Fruit fly (Drosophila melanogaster) whole organism, wandering third instar larva: ENCODE data around the gene Sfp84E.

Experiments
- Abd-B ChIP-seq: fragments of >200 bp; optimal IDR thresholded peaks from 2 replicates; lab custom pipeline; 2017; ENCODE audit warnings: missing biosample characterization, missing genetic modification characterization
- CG32264 ChIP-seq: fragments of 200-800 bp; sonication (Bioruptor generic); optimal IDR thresholded peaks from 2 replicates; lab custom pipeline; 2016; ENCODE audit warnings: missing biosample characterization, missing genetic modification characterization
- CG9705 ChIP-seq: fragments of 200-800 bp; sonication (Bioruptor generic); optimal IDR thresholded peaks from 2 replicates; lab custom pipeline; 2018; ENCODE audit warnings: missing biosample characterization, mild to moderate bottlenecking, missing genetic modification characterization
- CrebA ChIP-seq: fragments of 200-800 bp; sonication (Bioruptor generic); optimal IDR thresholded peaks from 2 replicates; lab custom pipeline; 2016; ENCODE audit warnings: missing biosample characterization, mild to moderate bottlenecking, missing genetic modification characterization, borderline replicate concordance
- Dfd ChIP-seq: fragments of >200 bp; optimal IDR thresholded peaks from 2 replicates; lab custom pipeline; 2017; ENCODE audit warnings: missing biosample characterization, missing genetic modification characterization
- Dif ChIP-seq: fragments of 200-275, 200-300 bp; sonication (Bioruptor generic); optimal IDR thresholded peaks from 2 replicates; lab custom pipeline; 2018; ENCODE audit warnings: missing biosample characterization, missing genetic modification characterization; ENCODE audit not compliant: partially characterized antibody
- GATAd ChIP-seq: sonication (Bioruptor generic); optimal IDR thresholded peaks from 2 replicates; lab custom pipeline; 2016; ENCODE audit warnings: missing biosample characterization, missing genetic modification characterization
- HLH106 ChIP-seq: fragments of 200-800 bp; optimal IDR thresholded peaks from 3 replicates; lab custom pipeline; 2019; ENCODE audit warnings: missing biosample characterization, mild to moderate bottlenecking, missing genetic modification characterization, moderate library complexity
- Hnf4 ChIP-seq: fragments of 200-800 bp; sonication (Bioruptor generic); optimal IDR thresholded peaks from 2 replicates; lab custom pipeline; 2016; ENCODE audit warnings: missing biosample characterization, mild to moderate bottlenecking, missing genetic modification characterization
- Hr78 ChIP-seq: fragments of >200 bp; optimal IDR thresholded peaks from 2 replicates; lab custom pipeline; 2017; ENCODE audit warnings: missing biosample characterization, missing genetic modification characterization
- Hr83 ChIP-seq: fragments of 200-300 bp; sonication (Bioruptor generic); optimal IDR thresholded peaks from 2 replicates; lab custom pipeline; 2016; ENCODE audit warnings: missing biosample characterization, mild to moderate bottlenecking, missing genetic modification characterization, moderate library complexity; ENCODE audit not compliant: poor library complexity, severe bottlenecking
- Jra ChIP-seq: sonication (Bioruptor generic); optimal IDR thresholded peaks from 2 replicates; lab custom pipeline; 2016; ENCODE audit warnings: missing biosample characterization, missing genetic modification characterization
- Mio ChIP-seq: sonication (Bioruptor generic); optimal IDR thresholded peaks from 2 replicates; lab custom pipeline; 2016; ENCODE audit warnings: missing biosample characterization, missing genetic modification characterization
- Myc ChIP-seq: fragments of >200 bp; optimal IDR thresholded peaks from 2 replicates; lab custom pipeline; 2017
- N ChIP-seq: fragments of >200 bp; optimal IDR thresholded peaks from 2 replicates; lab custom pipeline; 2018; ENCODE audit warnings: missing biosample characterization, missing external identifiers, missing genetic modification characterization
- OdsH ChIP-seq: fragments of 200-800 bp; sonication (Bioruptor generic); optimal IDR thresholded peaks from 2 replicates; lab custom pipeline; 2016; ENCODE audit warnings: missing biosample characterization, mild to moderate bottlenecking, missing genetic modification characterization
- Rel ChIP-seq, 2 experiments: fragments of 200-800 bp; sonication (Bioruptor generic) in 1 of 2; optimal IDR thresholded peaks; 2 replicates in 1 of 2; 3 replicates in 1 of 2; lab custom pipeline; 2016 to 2019; ENCODE audit warnings: mild to moderate bottlenecking in 2 of 2, missing biosample characterization in 2 of 2, missing genetic modification characterization in 2 of 2, moderate library complexity in 1 of 2
- Sp1 ChIP-seq: fragments of 200-800 bp; sonication (Bioruptor generic); optimal IDR thresholded peaks from 3 replicates; lab custom pipeline; 2019; ENCODE audit warnings: missing biosample characterization, mild to moderate bottlenecking, missing genetic modification characterization, moderate library complexity
- Vsx2 ChIP-seq: fragments of 200-300, 225-300 bp; sonication (Bioruptor generic); optimal IDR thresholded peaks from 2 replicates; lab custom pipeline; 2018; ENCODE audit warnings: missing biosample characterization, missing genetic modification characterization; ENCODE audit not compliant: partially characterized antibody
- br ChIP-seq: fragments of 200-800 bp; sonication (Bioruptor generic); optimal IDR thresholded peaks from 2 replicates; lab custom pipeline; 2016; ENCODE audit warnings: missing biosample characterization, missing genetic modification characterization
- brk ChIP-seq: fragments of 200-800 bp; sonication (Bioruptor generic); optimal IDR thresholded peaks from 2 replicates; lab custom pipeline; 2016; ENCODE audit warnings: missing biosample characterization, mild to moderate bottlenecking, missing genetic modification characterization
- dl ChIP-seq, 2 experiments: fragments of 175-275, 200-275 bp in 1 of 2; fragments of 200-275 bp in 1 of 2; sonication (Bioruptor generic); optimal IDR thresholded peaks; lab custom pipeline; 2018; ENCODE audit warnings: mild to moderate bottlenecking in 2 of 2, missing biosample characterization in 2 of 2, missing genetic modification characterization in 2 of 2, moderate library complexity in 2 of 2; ENCODE audit not compliant: partially characterized antibody in 2 of 2, insufficient read depth in 1 of 2
- dmrt93B ChIP-seq: fragments of 200-800 bp; sonication (Bioruptor generic); optimal IDR thresholded peaks from 2 replicates; lab custom pipeline; 2018; ENCODE audit warnings: missing biosample characterization, mild to moderate bottlenecking, missing genetic modification characterization
- dsf ChIP-seq: sonication (Bioruptor generic); optimal IDR thresholded peaks from 2 replicates; lab custom pipeline; 2016; ENCODE audit warnings: missing biosample characterization, missing genetic modification characterization, borderline replicate concordance
- ey ChIP-seq: fragments of 200-800 bp; sonication (Bioruptor generic); optimal IDR thresholded peaks from 2 replicates; lab custom pipeline; 2016; ENCODE audit warnings: missing biosample characterization, missing genetic modification characterization
- foxo ChIP-seq, 2 experiments: fragments of 200-800 bp; sonication (Bioruptor generic); optimal IDR thresholded peaks; 2 replicates in 1 of 2; 3 replicates in 1 of 2; lab custom pipeline; 2016 to 2017; ENCODE audit warnings: missing biosample characterization in 2 of 2, missing genetic modification characterization in 2 of 2
- fru ChIP-seq: fragments of 200-800 bp; sonication (Bioruptor generic); optimal IDR thresholded peaks from 3 replicates; lab custom pipeline; 2016; ENCODE audit warnings: missing biosample characterization, mild to moderate bottlenecking, missing genetic modification characterization
- h ChIP-seq: fragments of 200-800 bp; sonication (Bioruptor generic); optimal IDR thresholded peaks from 3 replicates; lab custom pipeline; 2016; ENCODE audit warnings: missing biosample characterization, mild to moderate bottlenecking, missing genetic modification characterization
- jim ChIP-seq: fragments of 175-275, 200-325 bp; sonication (Bioruptor generic); optimal IDR thresholded peaks from 2 replicates; lab custom pipeline; 2016; ENCODE audit warnings: missing biosample characterization, mild to moderate bottlenecking, missing genetic modification characterization
- pan ChIP-seq: fragments of >200 bp; optimal IDR thresholded peaks from 2 replicates; lab custom pipeline; 2017
- psq ChIP-seq: fragments of 200-800 bp; sonication (Bioruptor generic); optimal IDR thresholded peaks from 3 replicates; lab custom pipeline; 2017; ENCODE audit warnings: missing biosample characterization, mild to moderate bottlenecking, missing genetic modification characterization, moderate library complexity
- rgr ChIP-seq: fragments of 200-800 bp; sonication (Bioruptor generic); optimal IDR thresholded peaks from 3 replicates; lab custom pipeline; 2016; ENCODE audit warnings: missing biosample characterization, mild to moderate bottlenecking, missing genetic modification characterization
- sage ChIP-seq: fragments of 200-800 bp; sonication (Bioruptor generic); optimal IDR thresholded peaks from 2 replicates; lab custom pipeline; 2016; ENCODE audit warnings: missing biosample characterization, mild to moderate bottlenecking, missing genetic modification characterization
- sv ChIP-seq: fragments of 200-800 bp; sonication (Bioruptor generic); optimal IDR thresholded peaks from 3 replicates; lab custom pipeline; 2016; ENCODE audit warnings: missing biosample characterization, missing genetic modification characterization
- usp ChIP-seq: fragments of >200 bp; optimal IDR thresholded peaks from 2 replicates; lab custom pipeline; 2017; ENCODE audit warnings: missing biosample characterization, missing genetic modification characterization
- woc ChIP-seq: sonication (Bioruptor generic); optimal IDR thresholded peaks from 2 replicates; lab custom pipeline; 2016; ENCODE audit warnings: missing biosample characterization, mild to moderate bottlenecking, missing genetic modification characterization

Sfp84E gene

dm6 chr3R:7980222-7980621 lies at the start of gene Sfp84E:
Gene Sfp84E, minus strand, starts transcription at chr3R:7980322.
- TF ChIP-seq Dif (GFP tag; lab: Kevin White, UChicago) (no peak), HLH106 (tag; lab: Kevin White, UChicago) (no peak), psq (no peak), Vsx2 (GFP tag; lab: Kevin White, UChicago) (no peak), Abd-B (GFP tag; lab: Kevin White, UChicago) (no peak), CrebA (no peak), dl (GFP tag; optimal IDR thresholded peaks at IDR 0.05; lab: Kevin White, UChicago; ENCODE audit: insufficient read depth in 1 of 2, partially characterized antibody in 2 of 2) (no peak), Hr83 (GFP tag; lab: Kevin White, UChicago) (no peak), CG9705 (GFP tag; lab: Kevin White, UChicago) (no peak), usp (GFP tag; lab: Kevin White, UChicago) (no peak), N (GFP tag; lab: Kevin White, UChicago) (no peak), Dfd (GFP tag; lab: Kevin White, UChicago) (no peak), woc (GFP tag; lab: Kevin White, UChicago) (no peak), Sp1 (no peak), Jra (GFP tag; lab: Kevin White, UChicago) (no peak)

DNA sequence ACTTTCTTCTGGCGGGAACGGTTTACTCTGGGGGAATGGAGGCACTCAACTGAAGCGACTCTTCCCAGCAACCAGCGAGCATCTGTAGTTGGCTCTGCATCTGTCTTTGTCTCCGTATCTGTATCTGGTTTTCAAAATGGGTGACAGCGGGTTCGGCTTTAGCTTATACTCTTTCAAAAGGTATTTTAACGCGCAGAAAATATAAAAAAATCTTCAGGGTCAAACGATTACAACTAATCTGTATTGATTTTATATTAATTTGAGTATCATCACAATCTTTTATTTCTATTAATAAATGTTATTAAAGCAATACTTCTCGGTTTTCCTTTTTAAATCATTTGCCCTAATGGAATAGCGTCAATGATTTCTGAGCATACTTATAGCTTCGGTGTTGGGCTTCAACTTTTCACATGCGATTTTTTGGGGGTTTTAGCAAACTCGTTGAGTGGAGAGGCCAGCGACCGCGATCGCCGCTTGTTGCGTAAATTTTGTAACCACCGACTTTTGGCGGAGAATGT lies 49.4 kb upstream of the Sfp84E start, which contains the start of gene ImpE3:
TSS of gene ImpE3 (minus strand) at position 51 of the 518 bp plus-strand sequence.
- TF ChIP-seq Hnf4 (GFP tag; lab: Kevin White, UChicago) (no peak), Sp1 (peak; percentile 80), CG32264 (GFP tag; lab: Kevin White, UChicago) (peak; percentile 14), Jra (GFP tag; lab: Kevin White, UChicago) (no peak), br (GFP tag; lab: Kevin White, UChicago) (peak; percentile 67), CG9705 (GFP tag; lab: Kevin White, UChicago) (peak; percentile 46), HLH106 (tag; lab: Kevin White, UChicago) (peak; percentile 74), N (GFP tag; lab: Kevin White, UChicago) (no peak), Dfd (GFP tag; lab: Kevin White, UChicago) (no peak), sage (GFP tag; lab: Kevin White, UChicago) (peak; percentile 63), fru (peak; percentile 79), Rel (GFP tag; optimal IDR thresholded peaks at IDR 0.05; lab: Kevin White, UChicago) (peak; percentile 2), Rel (tag; optimal IDR thresholded peaks at IDR 0.05; lab: Kevin White, UChicago) (peak; percentile 96), dsf (GFP tag; lab: Kevin White, UChicago) (no peak), Myc (lab: Kevin White, UChicago) (no peak), h (GFP tag; lab: Kevin White, UChicago) (peak; percentile 75), woc (GFP tag; lab: Kevin White, UChicago) (peak; percentile 91), dmrt93B (peak; percentile 30), rgr (GFP tag; lab: Kevin White, UChicago) (peak; percentile 66), foxo (GFP tag; optimal IDR thresholded peaks at IDR 0.05; lab: Kevin White, UChicago) (peak in 1 of 2 experiments; percentile 76), psq (peak; percentile 61), OdsH (GFP tag; lab: Kevin White, UChicago) (peak; percentile 63), ey (peak; percentile 59), dl (GFP tag; optimal IDR thresholded peaks at IDR 0.05; lab: Kevin White, UChicago; ENCODE audit: insufficient read depth in 1 of 2, partially characterized antibody in 2 of 2) (no peak)

DNA sequence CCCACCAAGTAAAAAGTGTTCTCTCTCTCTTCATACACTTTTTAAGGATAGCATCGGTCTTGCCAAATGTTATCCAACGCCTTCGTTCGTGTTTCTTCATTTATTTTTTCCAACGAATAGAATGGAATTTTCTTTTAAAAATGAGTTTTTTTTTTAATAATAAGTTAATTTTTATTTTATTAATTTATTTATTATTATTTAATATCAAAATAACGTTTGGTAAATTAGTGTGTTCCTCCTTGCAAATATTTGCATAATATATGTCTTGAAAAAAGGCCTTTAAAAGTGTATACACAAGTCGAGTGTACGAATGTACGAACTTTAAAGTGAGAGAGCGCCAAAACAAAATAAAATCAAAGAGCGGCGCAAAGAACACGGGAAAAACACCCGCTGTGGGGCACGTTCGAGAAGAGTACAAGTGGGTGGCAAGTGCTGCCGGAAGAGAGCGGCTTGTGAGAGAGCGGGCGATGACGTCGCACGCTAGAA lies 47.1 kb upstream of the Sfp84E start:
- TF ChIP-seq rgr (GFP tag; lab: Kevin White, UChicago) (peak; percentile 84), Mio (GFP tag; lab: Kevin White, UChicago) (no peak), fru (no peak), dl (GFP tag; optimal IDR thresholded peaks at IDR 0.05; lab: Kevin White, UChicago; ENCODE audit: insufficient read depth in 1 of 2, partially characterized antibody in 2 of 2) (peak; percentile 17 to 28), Rel (GFP tag; optimal IDR thresholded peaks at IDR 0.05; lab: Kevin White, UChicago) (peak; percentile 22), Rel (tag; optimal IDR thresholded peaks at IDR 0.05; lab: Kevin White, UChicago) (peak; percentile 51), sage (GFP tag; lab: Kevin White, UChicago) (peak; percentile 67), Hr78 (GFP tag; lab: Kevin White, UChicago) (no peak), Hr83 (GFP tag; lab: Kevin White, UChicago) (no peak), Dif (GFP tag; lab: Kevin White, UChicago) (peak; percentile 55), usp (GFP tag; lab: Kevin White, UChicago) (no peak), sv (GFP tag; lab: Kevin White, UChicago) (peak; percentile 12), Dfd (GFP tag; lab: Kevin White, UChicago) (no peak), foxo (GFP tag; optimal IDR thresholded peaks at IDR 0.05; lab: Kevin White, UChicago) (peak in 1 of 2 experiments; percentile 76), Sp1 (peak; percentile 90), pan (lab: Kevin White, UChicago) (no peak), N (GFP tag; lab: Kevin White, UChicago) (no peak), dmrt93B (peak; percentile 65), CrebA (no peak), GATAd (GFP tag; lab: Kevin White, UChicago) (no peak), br (GFP tag; lab: Kevin White, UChicago) (peak; percentile 62), dsf (GFP tag; lab: Kevin White, UChicago) (no peak), OdsH (GFP tag; lab: Kevin White, UChicago) (peak; percentile 81), brk (no peak), Hnf4 (GFP tag; lab: Kevin White, UChicago) (no peak), woc (GFP tag; lab: Kevin White, UChicago) (peak; percentile 75), Myc (lab: Kevin White, UChicago) (no peak), psq (peak; percentile 85), h (GFP tag; lab: Kevin White, UChicago) (peak; percentile 18), ey (peak; percentile 53), HLH106 (tag; lab: Kevin White, UChicago) (peak; percentile 82), jim (GFP tag; lab: Kevin White, UChicago) (no peak)
